Fruit fly (Drosophila melanogaster): ENCODE measurements around the gene bowl.
A peak's percentile ranks its signal among the peaks of the same experiment; 100 is the strongest.

DNA sequence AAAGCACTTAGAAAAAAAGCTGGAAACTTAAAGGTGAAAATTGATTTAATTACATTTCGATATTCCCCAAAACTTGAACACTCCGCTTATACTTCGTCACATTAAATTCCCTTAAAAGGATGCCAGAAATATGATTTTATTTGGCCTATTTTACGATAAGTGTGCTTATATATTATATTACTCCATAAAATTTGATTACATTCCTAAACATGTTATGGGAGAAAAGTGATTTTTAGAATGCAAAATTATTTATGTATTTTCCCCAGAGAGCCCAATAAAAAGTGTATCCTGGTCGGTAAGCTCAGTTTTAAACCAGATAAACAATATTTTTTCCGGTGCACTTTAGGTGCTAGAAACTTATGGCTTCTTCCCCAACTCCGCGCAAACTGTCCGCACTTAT, 33.8 kb upstream of the bowl start:
- peak; percentile 3 for TF ChIP-seq Pif1A (GFP tag; optimal IDR thresholded peaks at IDR 0.05)
- TF ChIP-seq CG12605 (GFP tag; IDR thresholded peaks at IDR 0.05) = no peak
- peak; percentile 9 for TF ChIP-seq Pif1B (GFP tag; optimal IDR thresholded peaks at IDR 0.05)
- no peak for TF ChIP-seq CG34367 (tag; optimal IDR thresholded peaks at IDR 0.05)
- TF ChIP-seq CG13204 (GFP tag; optimal IDR thresholded peaks at IDR 0.05) = no peak
- no peak for TF ChIP-seq Ets98B (GFP tag; IDR thresholded peaks at IDR 0.05)
- no peak for TF ChIP-seq rn (GFP tag; IDR thresholded peaks at IDR 0.05)
- TF ChIP-seq EcR (GFP tag; optimal IDR thresholded peaks at IDR 0.05) = no peak
- peak; percentile 44 for TF ChIP-seq CG14655 (GFP tag; optimal IDR thresholded peaks at IDR 0.05)
- no peak for TF ChIP-seq CG17806 (tag; optimal IDR thresholded peaks at IDR 0.05)
- no peak for TF ChIP-seq D1 (tag; optimal IDR thresholded peaks at IDR 0.05)
- TF ChIP-seq CG4496 (GFP tag; IDR thresholded peaks at IDR 0.05) = no peak
- TF ChIP-seq CG10348 (GFP tag; IDR thresholded peaks at IDR 0.05) = no peak
- TF ChIP-seq fd96Ca (GFP tag; IDR thresholded peaks at IDR 0.05) = no peak

All from whole organism, pupa.